Fruit fly (Drosophila melanogaster): ENCODE results near the gene rdgB.

The rdgB gene

dm6 chrX:13815526-13816173 lies 53.1 kb downstream of the rdgB start (continued):
- TF ChIP-seq fru (optimal IDR thresholded peaks at IDR 0.05) (no peak), kni (GFP tag; optimal IDR thresholded peaks at IDR 0.05) (peak; percentile 18), CG1832 (GFP tag; optimal IDR thresholded peaks at IDR 0.05) (no peak), CG6689 (GFP tag; IDR thresholded peaks at IDR 0.05) (no peak), CG9727 (GFP tag; optimal IDR thresholded peaks at IDR 0.05) (peak; percentile 60), CG32767 (GFP tag; IDR thresholded peaks at IDR 0.05) (0 out of 2 replicates have a peak, but pooled peaks have one; percentile 55), CG2889 (GFP tag; IDR thresholded peaks at IDR 0.05) (no peak), ems (GFP tag; optimal IDR thresholded peaks at IDR 0.05) (peak; percentile 23), Lhr (GFP tag; optimal IDR thresholded peaks at IDR 0.05) (no peak), Pdp1 (GFP tag; optimal IDR thresholded peaks at IDR 0.05) (peak; percentile 35 to 65), klu (GFP tag; IDR thresholded peaks at IDR 0.05) (0 out of 2 replicates have a peak, but pooled peaks have one; percentile 8), CG1602 (GFP tag; optimal IDR thresholded peaks at IDR 0.05) (peak; percentile 32), chn (GFP tag; optimal IDR thresholded peaks at IDR 0.05) (peak; percentile 30), zf30C (GFP tag; optimal IDR thresholded peaks at IDR 0.05) (no peak), odd (GFP tag; optimal IDR thresholded peaks at IDR 0.05) (peak; percentile 40), Aef1 (GFP tag; IDR thresholded peaks at IDR 0.05) (no peak; the same call in 2 of the 3 replicates), z (GFP tag; IDR thresholded peaks at IDR 0.05) (no peak), CG10462 (GFP tag; optimal IDR thresholded peaks at IDR 0.05) (peak; percentile 28), CG11085 (GFP tag; IDR thresholded peaks at IDR 0.05) (no peak), CG33557 (GFP tag; optimal IDR thresholded peaks at IDR 0.05) (no peak), jing (GFP tag; optimal IDR thresholded peaks at IDR 0.05) (peak; percentile 13), fu2 (GFP tag; optimal IDR thresholded peaks at IDR 0.05) (no peak), pho (GFP tag; optimal IDR thresholded peaks at IDR 0.05) (no peak), CG16815 (GFP tag; optimal IDR thresholded peaks at IDR 0.05) (peak; percentile 30), CG31441 (GFP tag; IDR thresholded peaks at IDR 0.05) (peak; percentile 75), HLHmδ (GFP tag; optimal IDR thresholded peaks at IDR 0.05) (no peak), D (optimal IDR thresholded peaks at IDR 0.05) (no peak), D (GFP tag; optimal IDR thresholded peaks at IDR 0.05) (peak; percentile 61), Mes4 (GFP tag; optimal IDR thresholded peaks at IDR 0.05) (peak; percentile 18), row (GFP tag; IDR thresholded peaks at IDR 0.05) (peak; percentile 71), croc (GFP tag; conservative IDR thresholded peaks at IDR 0.05) (peak; percentile 57; the same call in 2 of the 3 replicates), dimm (GFP tag; IDR thresholded peaks at IDR 0.05) (no peak), Dp (GFP tag; optimal IDR thresholded peaks at IDR 0.05) (no peak), CG14667 (GFP tag; IDR thresholded peaks at IDR 0.05) (peak; percentile 31; the same call in 1 of the 2 replicates), ham (GFP tag; IDR thresholded peaks at IDR 0.05) (no peak), CG13775 (GFP tag; optimal IDR thresholded peaks at IDR 0.05) (peak; percentile 30), Hsf (GFP tag; optimal IDR thresholded peaks at IDR 0.05) (peak; percentile 55), bcd (GFP tag; optimal IDR thresholded peaks at IDR 0.05) (peak; percentile 62), E2f1 (GFP tag; IDR thresholded peaks at IDR 0.05) (no peak), Ets97D (GFP tag; optimal IDR thresholded peaks at IDR 0.05) (no peak), CG5180 (GFP tag; optimal IDR thresholded peaks at IDR 0.05) (peak; percentile 49), fd102C (GFP tag; optimal IDR thresholded peaks at IDR 0.05) (no peak), CG32772 (GFP tag; IDR thresholded peaks at IDR 0.05) (peak; percentile 31; the same call in 1 of the 2 replicates), Doc2 (GFP tag; IDR thresholded peaks at IDR 0.05) (no peak), Hmx (GFP tag; optimal IDR thresholded peaks at IDR 0.05) (no peak), nerfin-1 (tag; optimal IDR thresholded peaks at IDR 0.05) (peak; percentile 44), Gsc (GFP tag; IDR thresholded peaks at IDR 0.05) (peak; percentile 10; the same call in 1 of the 2 replicates), rib (GFP tag; IDR thresholded peaks at IDR 0.05) (peak; percentile 39; the same call in 1 of the 2 replicates), GATAe (GFP tag; conservative IDR thresholded peaks at IDR 0.05) (no peak), Med (GFP tag) (peak; percentile 89), CG3995 (GFP tag; optimal IDR thresholded peaks at IDR 0.05) (peak; percentile 3)
